Worm (Caenorhabditis elegans) whole organism, late embryonic: ENCODE data around the gene npr-26.

Experiments
- ceh-14 ChIP-seq: sonication (generic microtip); optimal IDR thresholded peaks from 2 replicates; lab custom pipeline; 2016; ENCODE audit warnings: missing genotype, missing genetic modification characterization, missing compliant biosample characterization
- ceh-18 ChIP-seq: sonication (generic microtip); optimal IDR thresholded peaks from 2 replicates; lab custom pipeline; 2016; ENCODE audit warnings: missing genetic modification characterization, missing compliant biosample characterization
- dmd-4 ChIP-seq: sonication (generic microtip); optimal IDR thresholded peaks from 2 replicates; lab custom pipeline; 2016; ENCODE audit warnings: borderline replicate concordance, missing genetic modification characterization, missing compliant biosample characterization
- dve-1 ChIP-seq: sonication (generic microtip); optimal IDR thresholded peaks from 2 replicates; lab custom pipeline; 2017; ENCODE audit warnings: antibody characterized with exemption, mild to moderate bottlenecking, missing genetic modification characterization, missing compliant biosample characterization
- fax-1 ChIP-seq: sonication (generic microtip); optimal IDR thresholded peaks from 2 replicates; lab custom pipeline; 2016; ENCODE audit warnings: missing genotype, missing genetic modification characterization, missing compliant biosample characterization
- fkh-6 ChIP-seq: sonication (generic microtip); optimal IDR thresholded peaks from 2 replicates; lab custom pipeline; 2016; ENCODE audit warnings: missing genetic modification characterization, missing compliant biosample characterization
- gmeb-2 ChIP-seq: sonication (generic microtip); optimal IDR thresholded peaks from 2 replicates; lab custom pipeline; 2016; ENCODE audit warnings: missing genetic modification characterization, inconsistent platforms, missing compliant biosample characterization
- hlh-13 ChIP-seq: fragments of 200-800 bp; sonication (Bioruptor generic); optimal IDR thresholded peaks from 2 replicates; lab custom pipeline; 2018; ENCODE audit warnings: mild to moderate bottlenecking, missing genetic modification characterization, missing compliant biosample characterization
- madf-2 ChIP-seq: sonication (generic microtip); optimal IDR thresholded peaks from 2 replicates; lab custom pipeline; 2017; ENCODE audit warnings: missing genetic modification characterization, missing compliant biosample characterization
- npax-4 ChIP-seq: sonication (generic microtip); optimal IDR thresholded peaks from 2 replicates; lab custom pipeline; 2016; ENCODE audit warnings: missing genetic modification characterization, missing compliant biosample characterization
- odd-2 ChIP-seq: sonication (generic microtip); optimal IDR thresholded peaks from 2 replicates; lab custom pipeline; 2017; ENCODE audit warnings: antibody characterized with exemption, mild to moderate bottlenecking, missing genetic modification characterization, missing compliant biosample characterization
- pat-9 ChIP-seq: fragments of 200-800 bp; sonication (Bioruptor generic); optimal IDR thresholded peaks from 2 replicates; lab custom pipeline; 2018; ENCODE audit warnings: mild to moderate bottlenecking, missing genetic modification characterization, moderate library complexity, missing compliant biosample characterization
- pax-1 ChIP-seq: fragments of 150-350 bp; optimal IDR thresholded peaks from 2 replicates; lab custom pipeline; 2014; ENCODE audit warnings: missing biosample characterization, missing genetic modification characterization
- pha-2 ChIP-seq: sonication (generic microtip); optimal IDR thresholded peaks from 2 replicates; lab custom pipeline; 2017; ENCODE audit warnings: mild to moderate bottlenecking, missing genetic modification characterization, missing compliant biosample characterization
- pqm-1 ChIP-seq: sonication (generic microtip); optimal IDR thresholded peaks from 2 replicates; lab custom pipeline; 2016; ENCODE audit warnings: missing genetic modification characterization, missing compliant biosample characterization
- rnt-1 ChIP-seq: sonication (generic microtip); optimal IDR thresholded peaks from 2 replicates; lab custom pipeline; 2016; ENCODE audit warnings: missing genetic modification characterization, missing compliant biosample characterization
- sdc-2 ChIP-seq: sonication (generic microtip); optimal IDR thresholded peaks from 2 replicates; lab custom pipeline; 2016; ENCODE audit warnings: missing genotype, missing genetic modification characterization, missing compliant biosample characterization
- sox-4 ChIP-seq: sonication (generic microtip); optimal IDR thresholded peaks from 2 replicates; lab custom pipeline; 2017; ENCODE audit warnings: mild to moderate bottlenecking, missing genetic modification characterization, inconsistent platforms, missing compliant biosample characterization
- tbx-2 ChIP-seq: sonication (generic microtip); optimal IDR thresholded peaks from 2 replicates; lab custom pipeline; 2016; ENCODE audit warnings: missing genetic modification characterization, missing compliant biosample characterization
- zip-5 ChIP-seq: sonication (generic microtip); optimal IDR thresholded peaks from 2 replicates; lab custom pipeline; 2016; ENCODE audit warnings: missing genetic modification characterization, missing compliant biosample characterization

npr-26 gene

DNA sequence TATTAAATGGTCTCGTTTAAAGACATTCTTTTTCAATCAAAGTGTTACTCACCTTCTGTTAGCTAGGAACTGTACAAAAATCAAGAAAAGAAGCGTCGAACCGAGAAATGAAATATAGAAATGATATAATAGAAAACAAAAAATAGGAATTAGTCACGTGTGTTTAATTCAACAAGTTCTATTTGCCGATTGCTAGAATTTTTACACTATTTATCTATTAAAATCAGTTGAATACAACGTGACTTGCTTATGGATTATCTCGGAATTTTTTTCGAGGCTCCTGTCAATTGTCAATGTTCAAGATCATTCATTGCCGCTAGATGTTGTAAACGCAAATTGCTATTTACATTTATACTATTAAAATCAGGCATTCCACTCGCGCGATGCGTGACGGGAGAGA lies 50.3 kb downstream of the npr-26 start, which contains the start of gene zipt-17:
Gene zipt-17 (minus strand): TSS at position 101 of the 400 bp plus-strand sequence.
- TF ChIP-seq ceh-18 (tag; lab: Kevin White, UChicago) (no peak), sox-4 (tag; lab: Kevin White, UChicago) (no peak), ceh-14 (tag; lab: Kevin White, UChicago) (no peak), dmd-4 (no peak), hlh-13 (GFP tag; lab: Kevin White, UChicago) (no peak), gmeb-2 (tag; lab: Kevin White, UChicago) (no peak), tbx-2 (tag; lab: Kevin White, UChicago) (no peak), zip-5 (tag; lab: Kevin White, UChicago) (no peak), npax-4 (tag; lab: Kevin White, UChicago) (no peak), pha-2 (no peak), fax-1 (no peak), rnt-1 (tag; lab: Kevin White, UChicago) (no peak), pat-9 (tag; lab: Kevin White, UChicago) (no peak), pax-1 (tag; lab: Kevin White, UChicago) (no peak), sdc-2 (tag; lab: Kevin White, UChicago) (no peak)
- TF ChIP-seq, all 69 proteins: peak for 0

DNA sequence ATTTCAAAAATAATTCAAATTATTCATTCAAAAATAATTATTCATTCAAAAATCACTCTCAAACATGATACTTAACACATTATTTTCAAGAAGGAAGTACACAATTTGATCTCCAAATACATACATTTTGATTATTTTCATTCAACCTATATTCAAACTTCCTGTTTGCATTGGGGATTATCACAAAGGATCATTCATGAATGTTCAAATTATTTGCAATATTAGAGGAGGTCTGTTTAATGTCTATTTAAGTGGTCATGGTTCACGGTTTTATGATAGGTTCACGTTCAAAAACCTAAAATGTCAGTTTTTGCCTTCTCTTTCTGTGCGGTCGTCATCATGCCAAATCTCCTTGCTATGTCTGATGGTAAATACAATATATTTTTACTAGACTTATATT lies 56.5 kb downstream of the npr-26 start, which contains the start of gene clec-202:
Gene clec-202 (plus strand): TSS at position 301 of the 400 bp plus-strand sequence.
- TF ChIP-seq dve-1 (tag; lab: Kevin White, UChicago) (no peak), fax-1 (no peak), odd-2 (tag; lab: Kevin White, UChicago) (no peak), madf-2 (no peak), pax-1 (tag; lab: Kevin White, UChicago) (no peak), pqm-1 (tag; lab: Kevin White, UChicago) (no peak), sdc-2 (tag; lab: Kevin White, UChicago) (no peak), fkh-6 (tag; lab: Kevin White, UChicago) (no peak)
